Fruit fly (Drosophila melanogaster) whole organism, embryonic: ENCODE results near the gene CG7432.
A peak's percentile ranks its signal among the peaks of the same experiment; 100 is the strongest.

Experiments used
- CG11695 ChIP-seq: fragments of 200-800 bp; sonication (Bioruptor generic); IDR thresholded peaks from 3 replicates; pipeline ENCODE4 v1.3.6; 2022; ENCODE audit warnings: missing biosample characterization, missing genetic modification characterization
- CG12071 ChIP-seq: fragments of 200-800 bp; sonication (Bioruptor generic); optimal IDR thresholded peaks from 3 replicates; lab custom pipeline; 2018; ENCODE audit warnings: missing biosample characterization, mild to moderate bottlenecking, missing genetic modification characterization
- CG14014 ChIP-seq: fragments of 200-800 bp; sonication (Bioruptor generic); IDR thresholded peaks from 2 replicates; pipeline ENCODE4 v1.3.6; 2022; ENCODE audit warnings: missing biosample characterization, missing genetic modification characterization
- CG18476 ChIP-seq: fragments of 200-800 bp; sonication (Bioruptor generic); optimal IDR thresholded peaks from 2 replicates; lab custom pipeline; 2016; ENCODE audit warnings: missing biosample characterization, mild to moderate bottlenecking, missing genetic modification characterization
- CG34376 ChIP-seq: fragments of 200-800 bp; sonication (Bioruptor generic); optimal IDR thresholded peaks from 2 replicates; lab custom pipeline; 2018; ENCODE audit warnings: missing biosample characterization, mild to moderate bottlenecking, missing genetic modification characterization
- CG6791 ChIP-seq: fragments of 200-800 bp; sonication (Bioruptor generic); IDR thresholded peaks from 3 replicates; pipeline ENCODE4 v1.3.6; 2022; ENCODE audit warnings: missing biosample characterization, missing genetic modification characterization; ENCODE audit not compliant: partially characterized antibody
- CG6813 ChIP-seq: fragments of 200-800 bp; sonication (Bioruptor generic); optimal IDR thresholded peaks from 2 replicates; lab custom pipeline; 2017; ENCODE audit warnings: missing biosample characterization, missing genetic modification characterization, mild to moderate bottlenecking, moderate library complexity, missing genetic modification reagents
- CG8359 ChIP-seq: fragments of 200-800 bp; sonication (Bioruptor generic); optimal IDR thresholded peaks from 2 replicates; lab custom pipeline; 2017; ENCODE audit warnings: missing biosample characterization, mild to moderate bottlenecking, missing genetic modification characterization, borderline replicate concordance
- Dbx ChIP-seq: fragments of 200-800 bp; sonication (Bioruptor generic); IDR thresholded peaks from 3 replicates; pipeline ENCODE4 v1.3.6; 2022; ENCODE audit warnings: missing biosample characterization, missing genetic modification characterization
- Dll ChIP-seq: fragments of 200-800 bp; sonication (Bioruptor generic); IDR thresholded peaks from 4 replicates; pipeline ENCODE4 v1.3.6; 2022; ENCODE audit warnings: missing biosample characterization, missing genetic modification characterization; ENCODE audit not compliant: partially characterized antibody
- Doc3 ChIP-seq: fragments of 200-800 bp; sonication (Bioruptor generic); IDR thresholded peaks from 3 replicates; pipeline ENCODE4 v1.3.6; 2022; ENCODE audit warnings: missing biosample characterization, missing genetic modification characterization; ENCODE audit not compliant: partially characterized antibody
- Dref ChIP-seq: fragments of 200-800 bp; sonication (Bioruptor generic); IDR thresholded peaks from 2 replicates; pipeline ENCODE4 v1.3.6; 2022; ENCODE audit warnings: missing biosample characterization, missing genetic modification characterization
- E2f2 ChIP-seq: fragments of 200-800 bp; sonication (Bioruptor generic); IDR thresholded peaks from 2 replicates; pipeline ENCODE4 v1.3.6; 2022; ENCODE audit warnings: missing biosample characterization, missing genetic modification characterization
- Eip74EF ChIP-seq, 2 experiments: fragments of 200-800 bp in 1 of 2; fragments of >200 bp in 1 of 2; sonication (Bioruptor generic) in 1 of 2; optimal IDR thresholded peaks; 2 replicates each; lab custom pipeline; 2017 to 2019; ENCODE audit warnings: missing biosample characterization in 2 of 2, missing genetic modification characterization in 2 of 2, mild to moderate bottlenecking in 1 of 2, moderate library complexity in 1 of 2
- H15 ChIP-seq: fragments of 200-800 bp; sonication (Bioruptor generic); IDR thresholded peaks from 3 replicates; pipeline ENCODE4 v1.3.6; 2022; ENCODE audit warnings: missing biosample characterization, missing genetic modification characterization
- HLH3B ChIP-seq: fragments of 200-800 bp; sonication (Bioruptor generic); IDR thresholded peaks from 2 replicates; pipeline ENCODE4 v1.3.6; 2022; ENCODE audit warnings: missing biosample characterization, missing genetic modification characterization
- HmgD ChIP-seq: fragments of 200-800 bp; sonication (Bioruptor generic); optimal IDR thresholded peaks from 3 replicates; lab custom pipeline; 2016; ENCODE audit warnings: missing biosample characterization, missing genetic modification characterization
- HmgZ ChIP-seq: fragments of 200-800 bp; sonication (Bioruptor generic); optimal IDR thresholded peaks from 2 replicates; lab custom pipeline; 2018; ENCODE audit warnings: missing biosample characterization, mild to moderate bottlenecking, missing genetic modification characterization
- Hr51 ChIP-seq, 2 experiments: fragments of 200-800 bp; sonication (Bioruptor generic); optimal IDR thresholded peaks; 2 replicates in 1 of 2; 3 replicates in 1 of 2; lab custom pipeline; 2016 to 2018; ENCODE audit warnings: missing biosample characterization in 2 of 2, missing genetic modification characterization in 2 of 2, mild to moderate bottlenecking in 1 of 2, moderate library complexity in 1 of 2
- Max ChIP-seq: fragments of 200-800 bp; sonication (Bioruptor generic); optimal IDR thresholded peaks from 2 replicates; lab custom pipeline; 2016; ENCODE audit warnings: missing biosample characterization, mild to moderate bottlenecking, missing genetic modification characterization
- Opbp ChIP-seq: fragments of 200-800 bp; sonication (Bioruptor generic); IDR thresholded peaks from 3 replicates; pipeline ENCODE4 v1.3.6; 2022; ENCODE audit warnings: missing biosample characterization, missing genetic modification characterization; ENCODE audit not compliant: partially characterized antibody
- PHDP ChIP-seq: fragments of 200-800 bp; sonication (Bioruptor generic); optimal IDR thresholded peaks from 3 replicates; lab custom pipeline; 2018; ENCODE audit warnings: missing biosample characterization, mild to moderate bottlenecking, missing genetic modification characterization, moderate library complexity
- Taf1 ChIP-seq: fragments of 200-800 bp; sonication (Bioruptor generic); IDR thresholded peaks from 2 replicates; pipeline ENCODE4 v1.3.6; 2022; ENCODE audit warnings: missing biosample characterization, missing genetic modification characterization
- Trl ChIP-seq, 3 experiments: fragments of >200 bp in 2 of 3; fragments of 200-800 bp in 1 of 3; sonication (Bioruptor generic) in 1 of 3; optimal IDR thresholded peaks; 2 replicates in 1 of 3; 3 replicates in 2 of 3; lab custom pipeline; 2016 to 2017; ENCODE audit warnings: missing biosample characterization in 1 of 3, missing genetic modification characterization in 1 of 3
- ara ChIP-seq: fragments of 200-800 bp; sonication (Bioruptor generic); IDR thresholded peaks from 2 replicates; pipeline ENCODE4 v1.3.6; 2022; ENCODE audit warnings: missing biosample characterization, missing genetic modification characterization
- bbx ChIP-seq: fragments of 200-800 bp; sonication (Bioruptor generic); IDR thresholded peaks from 2 replicates; pipeline ENCODE4 v1.3.6; 2022; ENCODE audit warnings: missing biosample characterization, missing genetic modification characterization; ENCODE audit not compliant: partially characterized antibody
- bcd ChIP-seq: fragments of 200-800 bp; sonication (Bioruptor generic); optimal IDR thresholded peaks from 2 replicates; lab custom pipeline; 2017; ENCODE audit warnings: missing biosample characterization, mild to moderate bottlenecking, missing genetic modification characterization
- cg ChIP-seq: fragments of 200-800 bp; sonication (Bioruptor generic); optimal IDR thresholded peaks from 3 replicates; lab custom pipeline; 2019; ENCODE audit warnings: missing biosample characterization, mild to moderate bottlenecking, missing genetic modification characterization, moderate library complexity
- chinmo ChIP-seq: fragments of 200-800 bp; sonication (Bioruptor generic); IDR thresholded peaks from 4 replicates; pipeline ENCODE4 v1.3.6; 2022; ENCODE audit warnings: missing biosample characterization, missing genetic modification characterization; ENCODE audit not compliant: partially characterized antibody
- chm ChIP-seq: fragments of 200-800 bp; sonication (Bioruptor generic); IDR thresholded peaks from 2 replicates; pipeline ENCODE4 v1.3.6; 2022; ENCODE audit warnings: missing biosample characterization, missing genetic modification characterization
- crp ChIP-seq, 2 experiments: fragments of 200-800 bp; sonication (Bioruptor generic); optimal IDR thresholded peaks; 2 replicates in 1 of 2; 3 replicates in 1 of 2; lab custom pipeline; 2017; ENCODE audit warnings: missing biosample characterization in 2 of 2, missing genetic modification characterization in 2 of 2, mild to moderate bottlenecking in 1 of 2, moderate library complexity in 1 of 2
- dpn ChIP-seq, 2 experiments: fragments of 200-800 bp; sonication (Bioruptor generic); optimal IDR thresholded peaks; 3 replicates each; lab custom pipeline; 2016; ENCODE audit warnings: missing biosample characterization in 2 of 2, missing genetic modification characterization in 2 of 2
- ftz-f1 ChIP-seq: fragments of 200-800 bp; sonication (Bioruptor generic); optimal IDR thresholded peaks from 2 replicates; lab custom pipeline; 2016; ENCODE audit warnings: missing biosample characterization, missing genetic modification characterization
- fu2 ChIP-seq: fragments of 200-800 bp; sonication (Bioruptor generic); optimal IDR thresholded peaks from 2 replicates; lab custom pipeline; 2016; ENCODE audit warnings: missing biosample characterization, missing genetic modification characterization
- gfzf ChIP-seq: fragments of 200-800 bp; sonication (Bioruptor generic); optimal IDR thresholded peaks from 2 replicates; lab custom pipeline; 2016; ENCODE audit warnings: missing biosample characterization, mild to moderate bottlenecking, missing genetic modification characterization, moderate library complexity
- lov ChIP-seq, 2 experiments: fragments of 200-800 bp in 1 of 2; fragments of >200 bp in 1 of 2; sonication (Bioruptor generic) in 1 of 2; IDR thresholded peaks in 1 of 2; optimal IDR thresholded peaks in 1 of 2; 2 replicates in 1 of 2; 3 replicates in 1 of 2; pipeline versions ENCODE4 v1.3.6 to Lab custom; 2017 to 2022; ENCODE audit warnings: missing biosample characterization in 1 of 2, missing genetic modification characterization in 1 of 2
- otp ChIP-seq: fragments of 200-800 bp; sonication (Bioruptor generic); IDR thresholded peaks from 3 replicates; pipeline ENCODE4, ENCODE4 v1.3.6; 2022; ENCODE audit warnings: missing biosample characterization, missing genetic modification characterization
- row ChIP-seq: fragments of 200-800 bp; sonication (Bioruptor generic); IDR thresholded peaks from 3 replicates; pipeline ENCODE4 v1.3.6; 2022; ENCODE audit warnings: missing biosample characterization, missing genetic modification characterization
- tap ChIP-seq: fragments of 200-800 bp; optimal IDR thresholded peaks from 3 replicates; lab custom pipeline; 2019; ENCODE audit warnings: missing biosample characterization, mild to moderate bottlenecking, missing genetic modification characterization, moderate library complexity
- ttk ChIP-seq: fragments of 200-800 bp; sonication (Bioruptor generic); IDR thresholded peaks from 2 replicates; pipeline ENCODE4 v2.1.2; 2022; ENCODE audit warnings: missing biosample characterization, missing genetic modification characterization
- unc-4 ChIP-seq: fragments of 200-800 bp; sonication (Bioruptor generic); IDR thresholded peaks from 2 replicates; pipeline ENCODE4 v1.3.6; 2022; ENCODE audit warnings: missing biosample characterization, missing genetic modification characterization; ENCODE audit not compliant: partially characterized antibody
- usp ChIP-seq: fragments of >200 bp; optimal IDR thresholded peaks from 2 replicates; lab custom pipeline; 2017; ENCODE audit warnings: missing biosample characterization, missing genetic modification characterization
- wdn ChIP-seq: fragments of 200-800 bp; sonication (Bioruptor generic); IDR thresholded peaks from 2 replicates; pipeline ENCODE4 v1.3.6; 2022; ENCODE audit warnings: missing biosample characterization, missing genetic modification characterization

The CG7432 gene

dm6 chr3R:19634649-19635048 lies 30.2 kb upstream of the CG7432 start, which contains the start of gene CG34138 (continued):
- TF ChIP-seq usp (GFP tag; lab: Kevin White, UChicago) = no peak
- TF ChIP-seq, all 482 proteins: peak for 0

DNA sequence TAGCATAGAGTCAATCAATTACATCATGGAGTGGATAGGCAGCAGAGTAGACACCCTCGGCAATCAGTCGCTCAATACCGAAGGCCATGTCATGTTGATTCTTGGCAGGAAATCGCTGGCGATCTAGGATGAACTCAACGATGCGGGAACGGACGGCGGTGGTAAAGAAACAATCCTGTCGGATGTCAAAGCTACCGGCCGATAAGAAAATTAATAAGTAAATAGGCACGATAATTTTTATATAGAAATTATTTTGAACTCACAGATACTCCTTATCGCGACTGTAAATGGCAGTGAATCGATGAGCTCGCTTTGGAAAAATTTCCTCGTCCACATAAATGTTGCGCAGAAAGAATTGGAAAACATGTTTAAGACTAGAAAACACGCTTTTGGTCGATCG lies 26.8 kb upstream of the CG7432 start:
- no peak for TF ChIP-seq Taf1 (GFP tag; lab: Robert Waterston, UW)
- 0 out of 2 replicates have a peak, but pooled peaks have one; percentile 12 for TF ChIP-seq HLH3B
- TF ChIP-seq, all 482 proteins: peak for 1

DNA sequence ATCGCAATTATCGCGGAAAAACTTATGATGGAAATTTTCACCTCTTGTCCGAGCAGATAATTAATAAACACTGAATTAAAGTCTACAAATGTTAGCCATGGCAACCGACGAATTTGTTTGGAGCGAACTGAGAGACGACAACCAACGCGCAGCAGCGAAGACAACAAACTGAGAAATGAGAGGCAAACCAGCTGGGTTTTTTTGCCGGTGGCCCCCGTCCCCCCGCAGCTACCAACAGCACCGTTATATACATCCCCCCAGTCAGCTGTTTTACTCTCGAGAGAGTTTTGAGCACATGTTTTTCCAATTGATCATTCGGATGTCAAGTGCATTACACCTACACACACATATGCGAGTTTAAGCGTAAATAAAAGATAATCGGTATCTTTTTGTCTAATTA lies 23.7 kb upstream of the CG7432 start:
- TF ChIP-seq ara (no peak), Dbx (GFP tag; lab: Robert Waterston, UW) (0 out of 3 replicates have a peak, but pooled peaks have one; percentile 33), CG8359 (peak; percentile 32), wdn (0 out of 2 replicates have a peak, but pooled peaks have one; percentile 10), Dll (GFP tag; lab: Robert Waterston, UW) (peak; percentile 42; the same call in 2 of the 4 replicates), bbx (GFP tag; lab: Robert Waterston, UW) (peak; percentile 55; the same call in 1 of the 2 replicates), otp (GFP tag; lab: Robert Waterston, UW) (0 out of 3 replicates have a peak, but pooled peaks have one; percentile 42), bcd (no peak), lov (optimal IDR thresholded peaks at IDR 0.05; lab: Kevin White, UChicago) (no peak), lov (GFP tag; IDR thresholded peaks at IDR 0.05; lab: Robert Waterston, UW) (no peak), E2f2 (0 out of 2 replicates have a peak, but pooled peaks have one; percentile 16), PHDP (peak; percentile 33), fu2 (GFP tag; lab: Kevin White, UChicago) (no peak), Doc3 (GFP tag; lab: Robert Waterston, UW) (0 out of 3 replicates have a peak, but pooled peaks have one; percentile 40), crp (GFP tag; optimal IDR thresholded peaks at IDR 0.05; lab: Kevin White, UChicago) (peak; percentile 51 to 89), Max (GFP tag; lab: Kevin White, UChicago) (peak; percentile 4), CG6813 (peak; percentile 4), CG14014 (GFP tag; lab: Robert Waterston, UW) (0 out of 2 replicates have a peak, but pooled peaks have one; percentile 4), chm (GFP tag; lab: Robert Waterston, UW) (peak; percentile 25; the same call in 1 of the 2 replicates), cg (peak; percentile 66), HmgZ (peak; percentile 8), ttk (GFP tag; lab: Robert Waterston, UW) (peak; percentile 50; the same call in 1 of the 2 replicates), CG34376 (GFP tag; lab: Kevin White, UChicago) (peak; percentile 32), CG12071 (GFP tag; lab: Kevin White, UChicago) (peak; percentile 23), Trl (optimal IDR thresholded peaks at IDR 0.05; lab: Kevin White, UChicago) (peak; percentile 55 to 79), Trl (GFP tag; optimal IDR thresholded peaks at IDR 0.05; lab: Kevin White, UChicago) (no peak), CG11695 (peak; percentile 17; the same call in 1 of the 3 replicates), Hr51 (GFP tag; optimal IDR thresholded peaks at IDR 0.05; lab: Kevin White, UChicago) (peak in 1 of 2 experiments; percentile 19), Eip74EF (GFP tag; optimal IDR thresholded peaks at IDR 0.05; lab: Kevin White, UChicago) (no peak), row (peak; percentile 16; the same call in 1 of the 3 replicates), Dref (GFP tag; lab: Robert Waterston, UW) (0 out of 2 replicates have a peak, but pooled peaks have one; percentile 22), H15 (no peak), gfzf (GFP tag; lab: Kevin White, UChicago) (no peak), chinmo (peak; percentile 94; the same call in 3 of the 4 replicates), ftz-f1 (peak; percentile 50), tap (peak; percentile 4), Opbp (GFP tag; lab: Robert Waterston, UW) (0 out of 3 replicates have a peak, but pooled peaks have one; percentile 21), dpn (GFP tag; optimal IDR thresholded peaks at IDR 0.05; lab: Kevin White, UChicago) (no peak), HmgD (no peak), CG6791 (GFP tag; lab: Robert Waterston, UW) (no peak), CG18476 (GFP tag; lab: Kevin White, UChicago) (no peak), unc-4 (GFP tag; lab: Robert Waterston, UW) (peak; percentile 33; the same call in 1 of the 2 replicates)
